Fruit fly (Drosophila melanogaster) whole organism, embryonic: ENCODE results near the gene trr.

Experiments
- Atf-2 ChIP-seq: fragments of 200-800 bp; sonication (Bioruptor generic); optimal IDR thresholded peaks from 2 replicates; lab custom pipeline; 2016; ENCODE audit warnings: missing biosample characterization, missing genetic modification characterization
- Atf6 ChIP-seq: fragments of 200-800 bp; sonication (Bioruptor generic); IDR thresholded peaks from 2 replicates; pipeline ENCODE4 v1.3.6; 2022; ENCODE audit warnings: missing biosample characterization, missing genetic modification characterization
- CG12104 ChIP-seq: fragments of 200-800 bp; sonication (Bioruptor generic); optimal IDR thresholded peaks from 3 replicates; lab custom pipeline; 2016; ENCODE audit warnings: missing biosample characterization, missing genetic modification characterization
- CG12219 ChIP-seq: fragments of 200-800 bp; sonication (Bioruptor generic); optimal IDR thresholded peaks from 3 replicates; lab custom pipeline; 2018; ENCODE audit warnings: missing biosample characterization, mild to moderate bottlenecking, missing genetic modification characterization
- CG13296 ChIP-seq: fragments of 200-800 bp; sonication (Bioruptor generic); optimal IDR thresholded peaks from 3 replicates; lab custom pipeline; 2018; ENCODE audit warnings: missing biosample characterization, mild to moderate bottlenecking, missing genetic modification characterization
- CG14965 ChIP-seq: fragments of 200-800 bp; sonication (Bioruptor generic); optimal IDR thresholded peaks from 2 replicates; lab custom pipeline; 2016; ENCODE audit warnings: missing biosample characterization, missing genetic modification characterization, borderline replicate concordance
- CG1647 ChIP-seq: fragments of 200-800 bp; sonication (Bioruptor generic); optimal IDR thresholded peaks from 3 replicates; lab custom pipeline; 2016; ENCODE audit warnings: missing biosample characterization, missing genetic modification characterization
- CG17568 ChIP-seq: fragments of 200-800 bp; sonication (Bioruptor generic); optimal IDR thresholded peaks from 2 replicates; lab custom pipeline; 2018; ENCODE audit warnings: missing biosample characterization, mild to moderate bottlenecking, missing genetic modification characterization, moderate library complexity
- CG2678 ChIP-seq: fragments of 200-800 bp; sonication (Bioruptor generic); optimal IDR thresholded peaks from 3 replicates; lab custom pipeline; 2019; ENCODE audit warnings: missing biosample characterization, mild to moderate bottlenecking, missing genetic modification characterization, moderate library complexity
- CG2875 ChIP-seq: fragments of 200-800 bp; sonication (Bioruptor generic); optimal IDR thresholded peaks from 2 replicates; lab custom pipeline; 2017; ENCODE audit warnings: missing biosample characterization, mild to moderate bottlenecking, missing genetic modification characterization, missing genetic modification reagents
- CG34422 ChIP-seq: fragments of 200-800 bp; sonication (Bioruptor generic); IDR thresholded peaks from 3 replicates; pipeline ENCODE4 v1.3.6; 2022; ENCODE audit warnings: missing biosample characterization, missing genetic modification characterization
- CG4707 ChIP-seq: fragments of 200-800 bp; sonication (Bioruptor generic); optimal IDR thresholded peaks from 2 replicates; lab custom pipeline; 2018; ENCODE audit warnings: missing biosample characterization, mild to moderate bottlenecking, missing genetic modification characterization, moderate library complexity
- CG5245 ChIP-seq: fragments of 200-800 bp; sonication (Bioruptor generic); optimal IDR thresholded peaks from 3 replicates; lab custom pipeline; 2016; ENCODE audit warnings: missing biosample characterization, missing genetic modification characterization
- CG6272 ChIP-seq: fragments of 200-800 bp; sonication (Bioruptor generic); IDR thresholded peaks from 2 replicates; pipeline ENCODE4 v1.3.6; 2022; ENCODE audit warnings: missing biosample characterization, missing genetic modification characterization
- CG6654 ChIP-seq: fragments of 200-800 bp; sonication (Bioruptor generic); optimal IDR thresholded peaks from 2 replicates; lab custom pipeline; 2017; ENCODE audit warnings: missing biosample characterization, mild to moderate bottlenecking, missing genetic modification characterization
- CG6683 ChIP-seq: fragments of 200-800 bp; sonication (Bioruptor generic); optimal IDR thresholded peaks from 2 replicates; lab custom pipeline; 2017; ENCODE audit warnings: missing biosample characterization, mild to moderate bottlenecking, missing genetic modification characterization, missing genetic modification reagents
- CG7839 ChIP-seq: fragments of 200-800 bp; sonication (Bioruptor generic); optimal IDR thresholded peaks from 3 replicates; lab custom pipeline; 2018; ENCODE audit warnings: missing biosample characterization, mild to moderate bottlenecking, missing genetic modification characterization, moderate library complexity
- CG8089 ChIP-seq: fragments of 200-800 bp; sonication (Bioruptor generic); optimal IDR thresholded peaks from 3 replicates; lab custom pipeline; 2016; ENCODE audit warnings: missing biosample characterization, missing genetic modification characterization
- CrebB ChIP-seq: fragments of 200-800 bp; sonication (Bioruptor generic); optimal IDR thresholded peaks from 3 replicates; lab custom pipeline; 2018; ENCODE audit warnings: missing biosample characterization, mild to moderate bottlenecking, missing genetic modification characterization
- Dref ChIP-seq: fragments of 200-800 bp; sonication (Bioruptor generic); IDR thresholded peaks from 2 replicates; pipeline ENCODE4 v1.3.6; 2022; ENCODE audit warnings: missing biosample characterization, missing genetic modification characterization
- Fer2 ChIP-seq: fragments of 200-800 bp; sonication (Bioruptor generic); optimal IDR thresholded peaks from 2 replicates; lab custom pipeline; 2018; ENCODE audit warnings: missing biosample characterization, mild to moderate bottlenecking, missing genetic modification characterization, moderate library complexity
- H2.0 ChIP-seq: fragments of 200-800 bp; sonication (Bioruptor generic); IDR thresholded peaks from 2 replicates; pipeline ENCODE4 v1.3.6; 2022; ENCODE audit warnings: missing biosample characterization, missing genetic modification characterization
- HLH3B ChIP-seq: fragments of 200-800 bp; sonication (Bioruptor generic); IDR thresholded peaks from 2 replicates; pipeline ENCODE4 v1.3.6; 2022; ENCODE audit warnings: missing biosample characterization, missing genetic modification characterization
- Hr51 ChIP-seq, 2 experiments: fragments of 200-800 bp; sonication (Bioruptor generic); optimal IDR thresholded peaks; 2 replicates in 1 of 2; 3 replicates in 1 of 2; lab custom pipeline; 2016 to 2018; ENCODE audit warnings: missing biosample characterization in 2 of 2, missing genetic modification characterization in 2 of 2, mild to moderate bottlenecking in 1 of 2, moderate library complexity in 1 of 2
- Hr78 ChIP-seq, 2 experiments: fragments of 200-800 bp in 1 of 2; fragments of >200 bp in 1 of 2; sonication (Bioruptor generic) in 1 of 2; optimal IDR thresholded peaks; 2 replicates each; lab custom pipeline; 2017 to 2019; ENCODE audit warnings: missing biosample characterization in 2 of 2, missing genetic modification characterization in 2 of 2, mild to moderate bottlenecking in 1 of 2, moderate library complexity in 1 of 2
- Hsf ChIP-seq: fragments of 200-800 bp; sonication (Bioruptor generic); optimal IDR thresholded peaks from 3 replicates; lab custom pipeline; 2016; ENCODE audit warnings: missing biosample characterization, missing genetic modification characterization
- Neu2 ChIP-seq: fragments of 200-800 bp; sonication (Bioruptor generic); optimal IDR thresholded peaks from 3 replicates; lab custom pipeline; 2016; ENCODE audit warnings: missing biosample characterization, missing genetic modification characterization, borderline replicate concordance
- Rfx ChIP-seq: fragments of 200-800 bp; sonication (Bioruptor generic); IDR thresholded peaks from 2 replicates; pipeline ENCODE4 v1.3.6; 2022; ENCODE audit warnings: missing biosample characterization, missing genetic modification characterization
- Side ChIP-seq: fragments of 200-800 bp; sonication (Bioruptor generic); optimal IDR thresholded peaks from 2 replicates; lab custom pipeline; 2016; ENCODE audit warnings: missing biosample characterization, missing genetic modification characterization
- Six4 ChIP-seq: fragments of 200-800 bp; sonication (Bioruptor generic); optimal IDR thresholded peaks from 2 replicates; lab custom pipeline; 2016; ENCODE audit warnings: missing biosample characterization, missing genetic modification characterization
- abd-A ChIP-seq: fragments of 200-800 bp; sonication (Bioruptor generic); optimal IDR thresholded peaks from 3 replicates; lab custom pipeline; 2019; ENCODE audit warnings: missing biosample characterization, mild to moderate bottlenecking, missing genetic modification characterization, moderate library complexity
- br ChIP-seq: fragments of >200 bp; optimal IDR thresholded peaks from 2 replicates; lab custom pipeline; 2017
- bsh ChIP-seq, 2 experiments: fragments of 200-800 bp; sonication (Bioruptor generic); optimal IDR thresholded peaks; 2 replicates each; lab custom pipeline; 2017 to 2018; ENCODE audit warnings: mild to moderate bottlenecking in 2 of 2, missing biosample characterization in 2 of 2, missing genetic modification characterization in 2 of 2, moderate library complexity in 1 of 2
- cad ChIP-seq: fragments of >200 bp; optimal IDR thresholded peaks from 2 replicates; lab custom pipeline; 2017; ENCODE audit warnings: missing biosample characterization, missing genetic modification characterization
- crc ChIP-seq: fragments of 200-800 bp; sonication (Bioruptor generic); optimal IDR thresholded peaks from 2 replicates; lab custom pipeline; 2016; ENCODE audit warnings: missing biosample characterization, missing genetic modification characterization
- dati ChIP-seq: fragments of 200-800 bp; sonication (Bioruptor generic); IDR thresholded peaks from 2 replicates; pipeline ENCODE4 v1.3.6; 2022; ENCODE audit warnings: missing biosample characterization, missing genetic modification characterization
- dimm ChIP-seq: fragments of 200-800 bp; sonication (Bioruptor generic); IDR thresholded peaks from 2 replicates; pipeline ENCODE4 v1.3.6; 2022; ENCODE audit warnings: missing biosample characterization, missing genetic modification characterization
- dmrt11E ChIP-seq: fragments of 200-800 bp; sonication (Bioruptor generic); optimal IDR thresholded peaks from 3 replicates; lab custom pipeline; 2018; ENCODE audit warnings: missing biosample characterization, mild to moderate bottlenecking, missing genetic modification characterization, moderate library complexity
- gcm ChIP-seq: fragments of 200-800 bp; sonication (Bioruptor generic); optimal IDR thresholded peaks from 2 replicates; lab custom pipeline; 2019; ENCODE audit warnings: missing biosample characterization, mild to moderate bottlenecking, missing genetic modification characterization, moderate library complexity
- ham ChIP-seq: fragments of 200-800 bp; sonication (Bioruptor generic); IDR thresholded peaks from 2 replicates; pipeline ENCODE4 v1.3.6; 2022; ENCODE audit warnings: missing biosample characterization, missing genetic modification characterization
- jigr1 ChIP-seq: fragments of 200-800 bp; sonication (Bioruptor generic); IDR thresholded peaks from 3 replicates; pipeline ENCODE4 v1.3.6; 2022; ENCODE audit warnings: missing biosample characterization, missing genetic modification characterization
- nerfin-1 ChIP-seq: fragments of 200-800 bp; sonication (Bioruptor generic); optimal IDR thresholded peaks from 3 replicates; lab custom pipeline; 2019; ENCODE audit warnings: missing biosample characterization, mild to moderate bottlenecking, missing genetic modification characterization, moderate library complexity
- oc ChIP-seq: fragments of 200-800 bp; sonication (Bioruptor generic); optimal IDR thresholded peaks from 2 replicates; lab custom pipeline; 2018; ENCODE audit warnings: missing biosample characterization, mild to moderate bottlenecking, missing genetic modification characterization, moderate library complexity
- onecut ChIP-seq: fragments of 200-800 bp; sonication (Bioruptor generic); IDR thresholded peaks from 2 replicates; pipeline ENCODE4 v1.3.6; 2022; ENCODE audit warnings: missing biosample characterization, missing genetic modification characterization
- pfk ChIP-seq: fragments of 200-800 bp; sonication (Bioruptor generic); optimal IDR thresholded peaks from 2 replicates; lab custom pipeline; 2018; ENCODE audit warnings: missing biosample characterization, mild to moderate bottlenecking, missing genetic modification characterization, moderate library complexity
- phol ChIP-seq: fragments of 200-800 bp; sonication (Bioruptor generic); optimal IDR thresholded peaks from 3 replicates; lab custom pipeline; 2018; ENCODE audit warnings: missing biosample characterization, mild to moderate bottlenecking, missing genetic modification characterization, moderate library complexity
- pum ChIP-seq: fragments of 200-800 bp; sonication (Bioruptor generic); optimal IDR thresholded peaks from 2 replicates; lab custom pipeline; 2016; ENCODE audit warnings: missing biosample characterization, missing genetic modification characterization
- sens-2 ChIP-seq: fragments of 200-800 bp; sonication (Bioruptor generic); IDR thresholded peaks from 2 replicates; pipeline ENCODE4 v1.3.6; 2022; ENCODE audit warnings: missing biosample characterization, missing genetic modification characterization
- slp2 ChIP-seq: fragments of 200-800 bp; sonication (Bioruptor generic); optimal IDR thresholded peaks from 2 replicates; lab custom pipeline; 2016; ENCODE audit warnings: missing biosample characterization, missing genetic modification characterization
- ssp ChIP-seq: fragments of 200-800 bp; sonication (Bioruptor generic); IDR thresholded peaks from 2 replicates; pipeline ENCODE4 v1.3.6; 2022; ENCODE audit warnings: missing biosample characterization, missing genetic modification characterization
- zfh2 ChIP-seq: fragments of 200-800 bp; sonication (Bioruptor generic); optimal IDR thresholded peaks from 2 replicates; lab custom pipeline; 2016; ENCODE audit warnings: missing biosample characterization, missing genetic modification characterization

trr gene

dm6 chrX:1849914-1850313 lies 39.8 kb downstream of the trr start (continued):
- TF ChIP-seq onecut (GFP tag; lab: Robert Waterston, UW) = peak; percentile 49; the same call in 1 of the 2 replicates
- TF ChIP-seq pfk (GFP tag; lab: Kevin White, UChicago) = peak; percentile 18
- TF ChIP-seq bsh (GFP tag; optimal IDR thresholded peaks at IDR 0.05; lab: Kevin White, UChicago) = peak in 1 of 2 experiments; percentile 82
- peak; percentile 77; the same call in 2 of the 3 replicates for TF ChIP-seq CG34422 (GFP tag; lab: Robert Waterston, UW)
- TF ChIP-seq jigr1 (GFP tag; lab: Robert Waterston, UW) = peak; percentile 27; the same call in 1 of the 3 replicates
- TF ChIP-seq dati (GFP tag; lab: Robert Waterston, UW) = no peak
- TF ChIP-seq CG17568 (GFP tag; lab: Kevin White, UChicago) = peak; percentile 84
- peak; percentile 80 for TF ChIP-seq CG6683 (GFP tag; lab: Kevin White, UChicago)
- TF ChIP-seq Atf6 (GFP tag; lab: Robert Waterston, UW) = peak; percentile 93
- TF ChIP-seq gcm (GFP tag; lab: Kevin White, UChicago) = peak; percentile 70
- peak; percentile 74 for TF ChIP-seq H2.0 (GFP tag; lab: Robert Waterston, UW)
- peak; percentile 79 for TF ChIP-seq CG1647 (GFP tag; lab: Kevin White, UChicago)
- TF ChIP-seq Side = peak; percentile 68
- TF ChIP-seq HLH3B (GFP tag; lab: Robert Waterston, UW) = peak; percentile 71
- peak; percentile 89 for TF ChIP-seq Rfx (GFP tag; lab: Robert Waterston, UW)
- peak; percentile 69 for TF ChIP-seq CG6272 (GFP tag; lab: Robert Waterston, UW)
- peak; percentile 44 for TF ChIP-seq CG8089
- TF ChIP-seq dmrt11E (tag; lab: Kevin White, UChicago) = peak; percentile 59
- TF ChIP-seq CG4707 (GFP tag; lab: Kevin White, UChicago) = peak; percentile 51
- TF ChIP-seq Neu2 (GFP tag; lab: Kevin White, UChicago) = no peak
- TF ChIP-seq zfh2 = peak; percentile 83
- TF ChIP-seq phol = peak; percentile 81
- TF ChIP-seq Dref (GFP tag; lab: Robert Waterston, UW) = no peak
- peak; percentile 85 for TF ChIP-seq CG12219
- TF ChIP-seq CG5245 (GFP tag; lab: Kevin White, UChicago) = peak; percentile 51
- peak; percentile 45 for TF ChIP-seq CG6654 (GFP tag; lab: Kevin White, UChicago)
- TF ChIP-seq crc (GFP tag; lab: Kevin White, UChicago) = peak; percentile 66
- peak; percentile 58 for TF ChIP-seq pum
- TF ChIP-seq CG14965 (GFP tag; lab: Kevin White, UChicago) = no peak
- peak; percentile 96 for TF ChIP-seq CG2678
- TF ChIP-seq Hr78 (GFP tag; optimal IDR thresholded peaks at IDR 0.05; lab: Kevin White, UChicago) = peak in 1 of 2 experiments; percentile 58
- peak; percentile 25 for TF ChIP-seq CG2875 (GFP tag; lab: Kevin White, UChicago)
- TF ChIP-seq sens-2 (GFP tag; lab: Robert Waterston, UW) = peak; percentile 58
- TF ChIP-seq ssp = peak; percentile 43
- no peak for TF ChIP-seq dimm (GFP tag; lab: Robert Waterston, UW)
- peak; percentile 61 for TF ChIP-seq Six4 (GFP tag; lab: Kevin White, UChicago)
- TF ChIP-seq CG7839 (tag; lab: Kevin White, UChicago) = peak; percentile 92
- peak; percentile 42; the same call in 1 of the 2 replicates for TF ChIP-seq ham (GFP tag; lab: Robert Waterston, UW)
- TF ChIP-seq br (lab: Kevin White, UChicago) = no peak
- peak; percentile 81 for TF ChIP-seq Hsf (GFP tag; lab: Kevin White, UChicago)
- TF ChIP-seq CG12104 (GFP tag; lab: Kevin White, UChicago) = peak; percentile 83
- no peak for TF ChIP-seq cad (GFP tag; lab: Kevin White, UChicago)
- peak; percentile 93 for TF ChIP-seq CG13296
- peak; percentile 76 to 89 for TF ChIP-seq Hr51 (GFP tag; optimal IDR thresholded peaks at IDR 0.05; lab: Kevin White, UChicago)
- TF ChIP-seq Fer2 (tag; lab: Kevin White, UChicago) = peak; percentile 87
- TF ChIP-seq Atf-2 = peak; percentile 32
- peak; percentile 83 for TF ChIP-seq abd-A
- TF ChIP-seq oc (tag; lab: Kevin White, UChicago) = peak; percentile 63
- TF ChIP-seq nerfin-1 = peak; percentile 71
- peak; percentile 54 for TF ChIP-seq slp2 (GFP tag; lab: Kevin White, UChicago)
- peak; percentile 85 for TF ChIP-seq CrebB
